Worm (Caenorhabditis elegans) whole organism, mixed stage, embryonic: ENCODE measurements around the gene ZK455.5.
A peak's percentile ranks its signal among the peaks of the same experiment; 100 is the strongest.

Source experiments
- M03D4.4 ChIP-seq: sonication (generic microtip); optimal IDR thresholded peaks from 2 replicates; lab custom pipeline; 2017; ENCODE audit warnings: mild to moderate bottlenecking, missing genetic modification characterization, missing compliant biosample characterization
- elt-1 ChIP-seq: sonication (generic microtip); optimal IDR thresholded peaks from 2 replicates; lab custom pipeline; 2017; ENCODE audit warnings: missing genetic modification characterization, mild to moderate bottlenecking, missing compliant biosample characterization, antibody characterized with exemption, moderate library complexity, borderline replicate concordance; ENCODE audit not compliant: insufficient read depth
- elt-3 ChIP-seq: fragments of 150-350 bp; optimal IDR thresholded peaks from 2 replicates; lab custom pipeline; 2014; ENCODE audit warnings: missing biosample characterization, missing genetic modification characterization
- flh-1 ChIP-seq: fragments of 200-800 bp; sonication (Bioruptor generic); optimal IDR thresholded peaks from 2 replicates; lab custom pipeline; 2018; ENCODE audit warnings: mild to moderate bottlenecking, missing genetic modification characterization, moderate library complexity, missing compliant biosample characterization
- mep-1 ChIP-seq: fragments of 150-350 bp; optimal IDR thresholded peaks from 2 replicates; lab custom pipeline; 2017; ENCODE audit warnings: missing biosample characterization, missing genetic modification reagents, missing genetic modification characterization, inconsistent platforms
- nhr-237 ChIP-seq: fragments of 150-350 bp; optimal IDR thresholded peaks from 2 replicates; lab custom pipeline; 2014; ENCODE audit warnings: missing biosample characterization, missing genetic modification characterization
- nhr-28 ChIP-seq: fragments of 150-350 bp; optimal IDR thresholded peaks from 2 replicates; lab custom pipeline; 2014; ENCODE audit warnings: missing biosample characterization, missing genetic modification characterization
- snpc-4 ChIP-seq: fragments of 150-350 bp; optimal IDR thresholded peaks from 2 replicates; lab custom pipeline; 2014; ENCODE audit warnings: missing biosample characterization, missing genetic modification characterization
- unc-39 ChIP-seq: fragments of 150-350 bp; optimal IDR thresholded peaks from 2 replicates; lab custom pipeline; 2014; ENCODE audit warnings: missing biosample characterization, missing genetic modification characterization
- ztf-11 ChIP-seq: fragments of 150-350 bp; optimal IDR thresholded peaks from 2 replicates; lab custom pipeline; 2014; ENCODE audit warnings: missing biosample characterization, missing genetic modification characterization

- peak; percentile 27 for TF ChIP-seq M03D4.4
- no peak for TF ChIP-seq nhr-237 (tag; lab: Kevin White, UChicago)
- no peak for TF ChIP-seq snpc-4
- peak; percentile 21 for TF ChIP-seq mep-1 (tag; lab: Kevin White, UChicago)
- no peak for TF ChIP-seq ztf-11 (tag; lab: Kevin White, UChicago)
- TF ChIP-seq elt-3 (tag; lab: Kevin White, UChicago): no peak
- peak; percentile 71 for TF ChIP-seq elt-1 (tag; lab: Kevin White, UChicago)
- TF ChIP-seq flh-1 (GFP tag; lab: Kevin White, UChicago): no peak
- no peak for TF ChIP-seq nhr-28 (tag; lab: Kevin White, UChicago)
- no peak for TF ChIP-seq unc-39 (tag; lab: Kevin White, UChicago)
Observed at ce11 chrX:11339375-11339924, 12.7 kb upstream of the ZK455.5 start, which contains the start of gene aco-1.
